Fruit fly (Drosophila melanogaster): ENCODE measurements around the gene CG32681.

DNA sequence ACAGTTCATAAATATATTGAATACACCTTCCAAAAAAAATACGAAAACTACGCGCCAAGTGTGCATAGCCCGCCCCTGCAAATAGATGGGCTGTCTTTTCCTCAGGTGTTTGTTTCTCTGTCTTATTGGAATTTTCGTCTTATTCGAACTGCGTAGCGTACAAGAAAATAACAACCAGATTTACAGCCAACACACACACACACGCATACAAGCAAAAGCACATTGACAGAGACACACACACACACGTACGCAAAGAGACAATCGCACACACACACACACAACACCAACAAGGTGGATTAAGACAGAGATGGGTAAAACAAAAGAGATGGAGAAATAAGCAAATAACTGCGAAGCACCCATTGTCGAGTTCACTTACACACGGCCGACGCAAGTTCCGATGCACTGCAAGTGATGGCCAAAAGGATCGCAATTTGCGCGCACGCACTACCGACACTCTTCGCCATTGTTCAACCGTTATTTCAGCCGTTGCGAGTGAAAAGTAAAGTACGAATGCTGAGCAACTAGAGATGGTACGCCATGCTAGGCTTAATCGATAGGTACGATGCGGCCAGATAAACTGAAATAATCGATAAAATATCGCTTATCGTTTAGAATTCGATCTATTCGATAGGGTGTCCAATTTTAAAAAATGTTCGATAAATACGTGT is 15.3 kb downstream of the CG32681 start:
- TF ChIP-seq psq (optimal IDR thresholded peaks at IDR 0.05) = no peak
- no peak for TF ChIP-seq usp (GFP tag; optimal IDR thresholded peaks at IDR 0.05)
- TF ChIP-seq CG8478 (optimal IDR thresholded peaks at IDR 0.05) = no peak
- TF ChIP-seq pan (optimal IDR thresholded peaks at IDR 0.05) = no peak
- no peak for TF ChIP-seq EcR (GFP tag; optimal IDR thresholded peaks at IDR 0.05)
- no peak for TF ChIP-seq Dll (optimal IDR thresholded peaks at IDR 0.05)
